Worm (Caenorhabditis elegans) whole organism, late embryonic: ENCODE results near the gene C04C11.1.
"Not testable (repeated sequence)": the region's sequence is repeated elsewhere in the genome, so short reads cannot be mapped to it uniquely, and the experiment has no call there.

ENCODE experiments used
- C08G9.2 ChIP-seq: sonication (generic microtip); optimal IDR thresholded peaks from 2 replicates; lab custom pipeline; 2016; ENCODE audit warnings: mild to moderate bottlenecking, missing genetic modification characterization, moderate library complexity, missing compliant biosample characterization
- C38D4.7 ChIP-seq: fragments of 200-800 bp; sonication (Bioruptor generic); optimal IDR thresholded peaks from 2 replicates; lab custom pipeline; 2018; ENCODE audit warnings: mild to moderate bottlenecking, missing genetic modification characterization, moderate library complexity, missing compliant biosample characterization
- F13H6.1 ChIP-seq: sonication (generic microtip); optimal IDR thresholded peaks from 2 replicates; lab custom pipeline; 2016; ENCODE audit warnings: missing genetic modification characterization, missing compliant biosample characterization
- K02D7.2 ChIP-seq: sonication (generic microtip); optimal IDR thresholded peaks from 2 replicates; lab custom pipeline; 2017; ENCODE audit warnings: mild to moderate bottlenecking, missing genetic modification characterization, missing compliant biosample characterization
- K09A11.1 ChIP-seq: sonication (generic microtip); optimal IDR thresholded peaks from 2 replicates; lab custom pipeline; 2017; ENCODE audit warnings: antibody characterized with exemption, mild to moderate bottlenecking, missing genetic modification characterization, missing compliant biosample characterization; ENCODE audit not compliant: insufficient read depth
- T23F11.4 ChIP-seq: fragments of 200-800 bp; sonication (Bioruptor generic); optimal IDR thresholded peaks from 2 replicates; lab custom pipeline; 2018; ENCODE audit warnings: mild to moderate bottlenecking, missing genetic modification characterization, missing compliant biosample characterization
- ahr-1 ChIP-seq: sonication (generic microtip); optimal IDR thresholded peaks from 2 replicates; lab custom pipeline; 2016; ENCODE audit warnings: missing genetic modification characterization, missing compliant biosample characterization
- ama-1 ChIP-seq: fragments of 150-350 bp; optimal IDR thresholded peaks from 2 replicates; lab custom pipeline; 2014
- ceh-2 ChIP-seq: sonication (generic microtip); optimal IDR thresholded peaks from 2 replicates; lab custom pipeline; 2016; ENCODE audit warnings: missing genotype, missing genetic modification characterization, missing compliant biosample characterization
- ceh-24 ChIP-seq: sonication (generic microtip); optimal IDR thresholded peaks from 2 replicates; lab custom pipeline; 2016; ENCODE audit warnings: mild to moderate bottlenecking, missing genetic modification characterization, missing compliant biosample characterization
- ceh-31 ChIP-seq: sonication (generic microtip); optimal IDR thresholded peaks from 2 replicates; lab custom pipeline; 2016; ENCODE audit warnings: missing genetic modification characterization, missing compliant biosample characterization
- ceh-34 ChIP-seq: sonication (generic microtip); optimal IDR thresholded peaks from 2 replicates; lab custom pipeline; 2016; ENCODE audit warnings: mild to moderate bottlenecking, missing genetic modification characterization, missing compliant biosample characterization
- ceh-6 ChIP-seq: fragments of 200-800 bp; sonication (Bioruptor generic); optimal IDR thresholded peaks from 2 replicates; lab custom pipeline; 2018; ENCODE audit warnings: mild to moderate bottlenecking, missing genetic modification characterization, missing compliant biosample characterization
- ceh-9 ChIP-seq: sonication (generic microtip); optimal IDR thresholded peaks from 2 replicates; lab custom pipeline; 2016; ENCODE audit warnings: mild to moderate bottlenecking, missing genetic modification characterization, inconsistent platforms, missing compliant biosample characterization
- dmd-4 ChIP-seq: sonication (generic microtip); optimal IDR thresholded peaks from 2 replicates; lab custom pipeline; 2016; ENCODE audit warnings: borderline replicate concordance, missing genetic modification characterization, missing compliant biosample characterization
- dve-1 ChIP-seq: sonication (generic microtip); optimal IDR thresholded peaks from 2 replicates; lab custom pipeline; 2017; ENCODE audit warnings: antibody characterized with exemption, mild to moderate bottlenecking, missing genetic modification characterization, missing compliant biosample characterization
- elt-2 ChIP-seq: sonication (generic microtip); optimal IDR thresholded peaks from 2 replicates; lab custom pipeline; 2016; ENCODE audit warnings: missing genetic modification reagents, missing genetic modification characterization, missing compliant biosample characterization
- ets-4 ChIP-seq: sonication (generic microtip); optimal IDR thresholded peaks from 2 replicates; lab custom pipeline; 2016; ENCODE audit warnings: missing genetic modification characterization, missing compliant biosample characterization
- fkh-10 ChIP-seq: fragments of 150-350 bp; optimal IDR thresholded peaks from 2 replicates; lab custom pipeline; 2014; ENCODE audit warnings: missing biosample characterization, missing genetic modification reagents, missing genetic modification characterization
- fkh-6 ChIP-seq: sonication (generic microtip); optimal IDR thresholded peaks from 2 replicates; lab custom pipeline; 2016; ENCODE audit warnings: missing genetic modification characterization, missing compliant biosample characterization
- hlh-13 ChIP-seq: fragments of 200-800 bp; sonication (Bioruptor generic); optimal IDR thresholded peaks from 2 replicates; lab custom pipeline; 2018; ENCODE audit warnings: mild to moderate bottlenecking, missing genetic modification characterization, missing compliant biosample characterization
- hlh-30 ChIP-seq: sonication (generic microtip); optimal IDR thresholded peaks from 2 replicates; lab custom pipeline; 2017; ENCODE audit warnings: antibody characterized with exemption, missing genetic modification characterization, missing compliant biosample characterization; ENCODE audit not compliant: insufficient read depth
- hlh-6 ChIP-seq: sonication (generic microtip); optimal IDR thresholded peaks from 2 replicates; lab custom pipeline; 2016; ENCODE audit warnings: missing genotype, missing genetic modification characterization, missing compliant biosample characterization
- lim-6 ChIP-seq: sonication (generic microtip); optimal IDR thresholded peaks from 2 replicates; lab custom pipeline; 2016; ENCODE audit warnings: missing genetic modification characterization, missing compliant biosample characterization
- madf-2 ChIP-seq: sonication (generic microtip); optimal IDR thresholded peaks from 2 replicates; lab custom pipeline; 2017; ENCODE audit warnings: missing genetic modification characterization, missing compliant biosample characterization
- nfya-1 ChIP-seq: sonication (generic microtip); optimal IDR thresholded peaks from 2 replicates; lab custom pipeline; 2017; ENCODE audit warnings: missing genetic modification characterization, mild to moderate bottlenecking, missing compliant biosample characterization, antibody characterized with exemption, moderate library complexity
- nhr-11 ChIP-seq: fragments of 150-350 bp; optimal IDR thresholded peaks from 2 replicates; lab custom pipeline; 2014; ENCODE audit warnings: missing biosample characterization, missing genetic modification characterization
- npax-4 ChIP-seq: sonication (generic microtip); optimal IDR thresholded peaks from 2 replicates; lab custom pipeline; 2016; ENCODE audit warnings: missing genetic modification characterization, missing compliant biosample characterization
- odd-2 ChIP-seq: sonication (generic microtip); optimal IDR thresholded peaks from 2 replicates; lab custom pipeline; 2017; ENCODE audit warnings: antibody characterized with exemption, mild to moderate bottlenecking, missing genetic modification characterization, missing compliant biosample characterization
- pha-2 ChIP-seq: sonication (generic microtip); optimal IDR thresholded peaks from 2 replicates; lab custom pipeline; 2017; ENCODE audit warnings: mild to moderate bottlenecking, missing genetic modification characterization, missing compliant biosample characterization
- pha-4 ChIP-seq: fragments of 150-350 bp; optimal IDR thresholded peaks from 2 replicates; lab custom pipeline; 2018; ENCODE audit warnings: missing biosample characterization, missing genetic modification reagents, missing genetic modification characterization
- sdc-2 ChIP-seq: sonication (generic microtip); optimal IDR thresholded peaks from 2 replicates; lab custom pipeline; 2016; ENCODE audit warnings: missing genotype, missing genetic modification characterization, missing compliant biosample characterization
- sox-2 ChIP-seq: fragments of 200-800 bp; sonication (Bioruptor generic); IDR thresholded peaks from 2 replicates; pipeline ENCODE4 v1.3.6; 2022; ENCODE audit warnings: missing genetic modification reagents, missing genetic modification characterization, missing compliant biosample characterization
- sox-4 ChIP-seq: sonication (generic microtip); optimal IDR thresholded peaks from 2 replicates; lab custom pipeline; 2017; ENCODE audit warnings: mild to moderate bottlenecking, missing genetic modification characterization, inconsistent platforms, missing compliant biosample characterization
- syd-9 ChIP-seq: sonication (generic microtip); optimal IDR thresholded peaks from 2 replicates; lab custom pipeline; 2016; ENCODE audit warnings: mild to moderate bottlenecking, missing genetic modification characterization, moderate library complexity, missing compliant biosample characterization
- tbx-2 ChIP-seq: sonication (generic microtip); optimal IDR thresholded peaks from 2 replicates; lab custom pipeline; 2016; ENCODE audit warnings: missing genetic modification characterization, missing compliant biosample characterization
- unc-42 ChIP-seq: sonication (generic microtip); optimal IDR thresholded peaks from 2 replicates; lab custom pipeline; 2016; ENCODE audit warnings: missing genotype, missing genetic modification characterization, missing compliant biosample characterization
- unc-55 ChIP-seq: sonication (generic microtip); optimal IDR thresholded peaks from 2 replicates; lab custom pipeline; 2017; ENCODE audit warnings: missing biosample characterization, missing genetic modification reagents, missing genetic modification characterization
- ztf-16 ChIP-seq: sonication (generic microtip); optimal IDR thresholded peaks from 2 replicates; lab custom pipeline; 2017; ENCODE audit warnings: missing genetic modification characterization, missing compliant biosample characterization

The C04C11.1 gene

DNA sequence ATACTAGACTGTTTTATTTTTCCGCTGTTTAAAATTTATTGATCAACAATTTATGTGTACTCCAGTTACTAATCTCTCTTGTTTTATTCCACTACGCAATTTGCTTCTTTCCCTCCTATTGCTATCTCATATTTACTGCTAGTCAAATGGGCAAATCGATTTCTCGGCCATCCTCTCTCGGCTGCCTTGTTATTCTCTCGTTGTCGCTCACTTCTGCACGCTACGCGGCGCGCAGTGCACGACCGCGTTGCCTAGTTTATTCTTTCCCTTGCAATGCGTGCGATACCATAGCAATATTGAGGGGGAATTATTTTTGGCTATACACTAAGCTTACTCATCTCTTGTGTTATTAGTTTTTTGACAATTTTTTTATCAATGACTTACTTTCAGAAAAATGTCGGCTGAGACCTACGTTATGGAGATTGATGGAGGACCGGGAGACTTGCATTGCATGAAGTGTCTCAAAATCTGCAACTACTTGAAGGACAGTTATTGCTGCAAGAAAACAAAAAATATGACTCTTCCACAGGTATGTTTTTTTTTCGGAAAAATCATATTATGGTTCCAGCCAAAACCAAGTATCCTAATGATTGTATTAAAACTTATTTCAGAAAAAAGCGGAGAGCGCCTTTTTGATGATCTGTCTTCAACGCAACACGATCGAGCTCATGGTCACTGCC lies 42.8 kb upstream of the C04C11.1 start, which contains the start of gene F48F7.6 (continued):
- TF ChIP-seq T23F11.4 (no peak), syd-9 (tag; lab: Kevin White, UChicago) (no peak), sox-2 (no peak), nfya-1 (tag; lab: Kevin White, UChicago) (peak; percentile 42), hlh-30 (no peak), madf-2 (tag; lab: Kevin White, UChicago) (no peak), K02D7.2 (tag; lab: Kevin White, UChicago) (no peak), ama-1 (lab: Kevin White, UChicago) (no peak), fkh-10 (GFP tag; lab: Kevin White, UChicago) (no peak), K09A11.1 (tag; lab: Kevin White, UChicago) (no peak), hlh-13 (GFP tag; lab: Kevin White, UChicago) (no peak), pha-2 (tag; lab: Kevin White, UChicago) (no peak), nhr-11 (tag; lab: Kevin White, UChicago) (no peak), ets-4 (tag; lab: Kevin White, UChicago) (no peak), elt-2 (tag; lab: Kevin White, UChicago) (no peak), ceh-2 (tag; lab: Kevin White, UChicago) (peak; percentile 33), ahr-1 (no peak), C08G9.2 (no peak), ztf-16 (tag; lab: Kevin White, UChicago) (no peak), sdc-2 (peak; percentile 14), hlh-6 (no peak), lim-6 (tag; lab: Kevin White, UChicago) (no peak), C38D4.7 (no peak), dve-1 (tag; lab: Kevin White, UChicago) (no peak)

DNA sequence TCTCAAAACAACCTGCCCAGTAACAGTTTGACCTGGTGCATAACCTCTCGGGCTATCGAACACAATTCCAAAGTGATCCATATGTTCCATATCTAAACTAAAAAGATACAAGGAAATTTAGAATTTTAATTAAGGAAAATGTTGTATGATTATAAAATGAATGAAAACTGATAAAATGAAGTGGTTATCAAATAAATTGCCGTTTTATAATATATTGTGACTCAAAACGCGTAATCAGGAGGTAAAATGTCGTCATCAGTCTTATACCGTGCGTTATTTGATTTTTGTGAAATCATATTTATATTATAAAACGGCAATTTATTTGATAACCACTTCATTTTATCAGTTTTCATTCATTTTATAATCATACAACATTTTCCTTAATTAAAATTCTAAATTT lies 40.0 kb upstream of the C04C11.1 start, which contains the start of gene arrd-24:
TSS of gene arrd-24 (minus strand) at position 101 of the 400 bp plus-strand sequence.
- not testable (repeated sequence) for TF ChIP-seq ama-1 (lab: Kevin White, UChicago); ceh-24; F13H6.1 (tag; lab: Kevin White, UChicago)

DNA sequence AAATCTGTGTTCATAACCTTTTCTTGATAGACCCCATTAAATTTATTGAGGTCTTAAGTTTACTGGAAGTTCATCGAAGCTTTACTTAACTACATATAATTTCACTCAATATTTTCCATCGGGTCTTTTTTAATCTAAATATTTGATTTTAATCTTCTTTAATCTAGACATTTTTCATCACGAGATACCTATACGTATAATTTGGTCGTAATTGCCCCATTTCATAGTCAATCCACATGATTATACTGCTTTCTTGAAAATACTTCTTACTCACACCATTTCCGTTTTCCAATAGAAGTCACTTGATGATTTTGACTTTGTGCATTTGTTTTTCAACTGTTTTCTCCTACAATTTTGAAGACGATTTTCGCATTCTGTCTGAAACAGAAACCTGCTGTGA lies 34.1 kb upstream of the C04C11.1 start, which contains the start of gene irld-24:
TSS of gene irld-24 (plus strand) at position 301 of the 400 bp plus-strand sequence.
- TF ChIP-seq nfya-1 (tag; lab: Kevin White, UChicago) (no peak), ets-4 (tag; lab: Kevin White, UChicago) (no peak)

DNA sequence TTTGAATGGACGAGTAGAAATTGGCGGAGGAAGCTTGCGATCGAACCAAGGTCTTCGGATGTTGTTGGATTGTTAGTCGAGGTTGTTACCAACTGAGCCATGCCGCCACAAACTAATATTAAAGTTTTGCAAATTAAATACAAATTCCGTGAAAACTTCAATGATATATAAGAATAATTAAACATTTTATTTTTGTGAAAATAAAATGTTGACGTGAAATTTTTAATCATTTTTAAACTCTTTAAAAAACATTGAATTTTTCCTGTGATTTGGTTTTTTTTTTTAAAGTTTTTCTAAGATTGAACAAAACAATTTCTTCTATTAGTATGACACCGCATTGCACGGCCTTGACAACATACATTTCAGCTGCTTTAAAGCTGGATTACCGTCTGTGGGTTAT lies 29.7 kb upstream of the C04C11.1 start, which contains the start of gene C31E10.11:
TSS of gene C31E10.11 (minus strand) at position 101 of the 400 bp plus-strand sequence.
- no peak for TF ChIP-seq ztf-16 (tag; lab: Kevin White, UChicago)
- no peak for TF ChIP-seq sdc-2
- TF ChIP-seq C38D4.7: no peak
- TF ChIP-seq ahr-1: no peak
- TF ChIP-seq sox-4: no peak
- TF ChIP-seq pha-4 (tag; lab: Kevin White, UChicago): no peak
- no peak for TF ChIP-seq odd-2
- no peak for TF ChIP-seq dmd-4 (tag; lab: Kevin White, UChicago)
- TF ChIP-seq nfya-1 (tag; lab: Kevin White, UChicago): no peak

DNA sequence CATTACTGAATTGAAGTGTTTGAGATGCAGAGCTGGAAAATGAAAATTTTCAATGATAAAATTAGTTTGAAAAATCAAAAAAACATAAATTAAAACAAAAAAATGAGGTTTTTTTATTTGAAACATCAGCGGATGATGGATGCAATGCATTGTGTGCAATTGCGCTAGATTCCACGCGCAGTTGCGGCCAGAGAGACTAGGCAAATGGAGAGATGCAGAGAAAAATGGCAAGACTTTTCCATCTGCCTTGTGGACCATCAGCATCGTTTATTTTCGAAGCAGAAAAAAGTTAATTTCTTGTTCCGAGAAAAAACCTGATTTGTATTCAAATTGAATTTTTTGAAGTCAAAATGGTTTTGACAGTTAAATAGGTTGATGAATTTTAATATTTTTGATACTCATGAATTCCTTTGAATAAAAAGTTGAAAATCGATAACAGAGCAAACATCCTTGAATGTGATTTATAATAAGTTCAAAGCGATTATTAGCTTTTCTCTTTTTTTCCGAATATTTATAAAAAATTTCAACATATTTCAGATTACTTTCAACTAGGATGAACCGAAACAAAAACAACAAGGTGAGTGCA lies 24.5 kb upstream of the C04C11.1 start, which contains the start of the genes C31E10.5 and C31E10.6:
TSS of gene C31E10.5 (minus strand) at position 32 of the 586 bp plus-strand sequence.
TSS of gene C31E10.6 (plus strand) at position 536 of the 586 bp plus-strand sequence.
- no peak for TF ChIP-seq fkh-6 (tag; lab: Kevin White, UChicago)
- TF ChIP-seq ceh-9 (tag; lab: Kevin White, UChicago): no peak
- peak; percentile 62 for TF ChIP-seq elt-2 (tag; lab: Kevin White, UChicago)
- TF ChIP-seq ceh-31 (tag; lab: Kevin White, UChicago): peak; percentile 28
- no peak for TF ChIP-seq dve-1 (tag; lab: Kevin White, UChicago)
- TF ChIP-seq C38D4.7: no peak
- TF ChIP-seq tbx-2 (tag; lab: Kevin White, UChicago): peak; percentile 19
- TF ChIP-seq npax-4: no peak
- TF ChIP-seq hlh-6: no peak
- TF ChIP-seq unc-42 (tag; lab: Kevin White, UChicago): peak; percentile 7
- peak; percentile 79 for TF ChIP-seq unc-55 (GFP tag; lab: Kevin White, UChicago)
- no peak for TF ChIP-seq F13H6.1 (tag; lab: Kevin White, UChicago)
- no peak for TF ChIP-seq ceh-6 (GFP tag; lab: Kevin White, UChicago)
- TF ChIP-seq ceh-34: peak; percentile 9
- TF ChIP-seq nfya-1 (tag; lab: Kevin White, UChicago): peak; percentile 57
